Fruit fly (Drosophila melanogaster): ENCODE results near the gene CG7560.

CG7560 gene

dm6 chr3L:11448935-11449334 is 24.0 kb downstream of the CG7560 start (continued):
- TF ChIP-seq ind (GFP tag; optimal IDR thresholded peaks at IDR 0.05) (peak; percentile 56), ase (GFP tag; IDR thresholded peaks at IDR 0.05) (peak; percentile 32; the same call in 1 of the 3 replicates), NfI (GFP tag; optimal IDR thresholded peaks at IDR 0.05) (no peak), dati (GFP tag; IDR thresholded peaks at IDR 0.05) (no peak), rib (GFP tag; IDR thresholded peaks at IDR 0.05) (peak; percentile 27; the same call in 1 of the 2 replicates), da (GFP tag; optimal IDR thresholded peaks at IDR 0.05) (no peak), D19B (GFP tag; optimal IDR thresholded peaks at IDR 0.05) (no peak), gce (GFP tag; IDR thresholded peaks at IDR 0.05) (no peak), sim (GFP tag; IDR thresholded peaks at IDR 0.05) (0 out of 2 replicates have a peak, but pooled peaks have one; percentile 16), CG10979 (tag; optimal IDR thresholded peaks at IDR 0.05) (peak; percentile 65), Sry-β (GFP tag; optimal IDR thresholded peaks at IDR 0.05) (no peak), fd64A (GFP tag; optimal IDR thresholded peaks at IDR 0.05) (no peak), HLH54F (GFP tag; optimal IDR thresholded peaks at IDR 0.05) (peak; percentile 43), Doc2 (GFP tag; IDR thresholded peaks at IDR 0.05) (no peak), CG3838 (GFP tag; optimal IDR thresholded peaks at IDR 0.05) (no peak), CG2120 (GFP tag; optimal IDR thresholded peaks at IDR 0.05) (peak; percentile 53), nau (GFP tag; optimal IDR thresholded peaks at IDR 0.05) (peak; percentile 15), cas (GFP tag; IDR thresholded peaks at IDR 0.05) (no peak), Mrtf (GFP tag; IDR thresholded peaks at IDR 0.05) (0 out of 3 replicates have a peak, but pooled peaks have one; percentile 43), Hr51 (GFP tag; optimal IDR thresholded peaks at IDR 0.05) (peak; percentile 17 to 48), Lpt (GFP tag; optimal IDR thresholded peaks at IDR 0.05) (no peak), Bteb2 (GFP tag; optimal IDR thresholded peaks at IDR 0.05) (no peak), CG2889 (GFP tag; IDR thresholded peaks at IDR 0.05) (peak; percentile 61; the same call in 2 of the 3 replicates), CG9215 (GFP tag; IDR thresholded peaks at IDR 0.05) (peak; percentile 50; the same call in 1 of the 2 replicates), CG14050 (GFP tag; IDR thresholded peaks at IDR 0.05) (peak; percentile 19; the same call in 1 of the 3 replicates), CG15269 (tag; optimal IDR thresholded peaks at IDR 0.05) (peak; percentile 40), aop (GFP tag; IDR thresholded peaks at IDR 0.05) (no peak), CG1647 (GFP tag; optimal IDR thresholded peaks at IDR 0.05) (peak; percentile 53), CG30020 (tag; optimal IDR thresholded peaks at IDR 0.05) (no peak), CG10147 (GFP tag; optimal IDR thresholded peaks at IDR 0.05) (no peak), Ets65A (GFP tag) (peak; percentile 97), onecut (GFP tag; IDR thresholded peaks at IDR 0.05) (peak; percentile 42; the same call in 1 of the 2 replicates), CG4730 (GFP tag; IDR thresholded peaks at IDR 0.05) (no peak), CG11247 (GFP tag; IDR thresholded peaks at IDR 0.05) (no peak), CG11456 (GFP tag; IDR thresholded peaks at IDR 0.05) (no peak; the same call in 2 of the 3 replicates), Xrp1 (GFP tag; IDR thresholded peaks at IDR 0.05) (peak; percentile 66), CG33557 (GFP tag; optimal IDR thresholded peaks at IDR 0.05) (no peak), luna (GFP tag; optimal IDR thresholded peaks at IDR 0.05) (no peak), Scr (GFP tag; IDR thresholded peaks at IDR 0.05; ENCODE audit: partially characterized antibody) (no peak), CG15514 (GFP tag; optimal IDR thresholded peaks at IDR 0.05) (peak; percentile 6), CG4424 (GFP tag; optimal IDR thresholded peaks at IDR 0.05) (peak; percentile 34), Hr78 (GFP tag; optimal IDR thresholded peaks at IDR 0.05) (no peak), Sin3A (optimal IDR thresholded peaks at IDR 0.05) (no peak), CG1529 (GFP tag; optimal IDR thresholded peaks at IDR 0.05) (peak; percentile 5), ro (GFP tag; IDR thresholded peaks at IDR 0.05) (no peak), CG31441 (GFP tag; IDR thresholded peaks at IDR 0.05) (peak; percentile 51; the same call in 1 of the 2 replicates), CG32772 (GFP tag; IDR thresholded peaks at IDR 0.05) (no peak), sob (GFP tag; IDR thresholded peaks at IDR 0.05) (peak; percentile 59; the same call in 1 of the 2 replicates), ken (GFP tag; IDR thresholded peaks at IDR 0.05) (peak; percentile 66), BEAF-32 (GFP tag; optimal IDR thresholded peaks at IDR 0.05) (no peak), trh (GFP tag; optimal IDR thresholded peaks at IDR 0.05) (peak; percentile 4), sisA (GFP tag; IDR thresholded peaks at IDR 0.05) (peak; percentile 62)
